Worm (Caenorhabditis elegans) whole organism, L4 larva: ENCODE measurements around the gene W03B1.9.
A peak's percentile ranks its signal among the peaks of the same experiment; 100 is the strongest.

ENCODE experiments used
- F26F4.8 ChIP-seq: fragments of 200-800 bp; sonication (Bioruptor generic); conservative IDR thresholded peaks from 2 replicates; pipeline ENCODE4 v1.3.6; 2022; ENCODE audit warnings: missing genetic modification characterization, missing compliant biosample characterization
- F44E2.7 ChIP-seq: fragments of 200-800 bp; sonication (Bioruptor generic); IDR thresholded peaks from 2 replicates; pipeline ENCODE4 v2.1.2; 2022; ENCODE audit warnings: missing genetic modification characterization, missing compliant biosample characterization
- F49E8.2 ChIP-seq: sonication (generic microtip); optimal IDR thresholded peaks from 2 replicates; lab custom pipeline; 2016; ENCODE audit warnings: missing compliant biosample characterization, mild to moderate bottlenecking, missing genetic modification characterization, borderline replicate concordance
- R02D3.7 ChIP-seq: fragments of 150-350 bp; sonication (generic microtip); optimal IDR thresholded peaks from 3 replicates; lab custom pipeline; 2014; ENCODE audit warnings: missing biosample characterization, missing genetic modification characterization
- T26A8.4 ChIP-seq: fragments of 200-800 bp; sonication (Bioruptor generic); IDR thresholded peaks from 2 replicates; pipeline ENCODE4 v1.3.6; 2022; ENCODE audit warnings: missing genetic modification characterization, missing compliant biosample characterization
- Y75B8A.6 ChIP-seq: fragments of 200-800 bp; sonication (Bioruptor generic); IDR thresholded peaks from 2 replicates; pipeline ENCODE4 v1.3.6; 2022; ENCODE audit warnings: missing genetic modification reagents, missing genetic modification characterization, missing compliant biosample characterization
- ZK337.2 ChIP-seq: fragments of 200-800 bp; sonication (Bioruptor generic); IDR thresholded peaks from 2 replicates; pipeline ENCODE4 v1.3.6; 2022; ENCODE audit warnings: missing genetic modification reagents, missing genetic modification characterization, missing compliant biosample characterization
- ama-1 ChIP-seq: fragments of 150-350 bp; optimal IDR thresholded peaks from 2 replicates; lab custom pipeline; 2014; ENCODE audit warnings: inconsistent platforms, mixed read lengths
- ceh-82 ChIP-seq: sonication (generic microtip); optimal IDR thresholded peaks from 2 replicates; lab custom pipeline; 2017; ENCODE audit warnings: missing biosample characterization, missing genetic modification characterization
- ces-1 ChIP-seq: fragments of 150-350 bp; sonication (generic microtip); optimal IDR thresholded peaks from 4 replicates; lab custom pipeline; 2014; ENCODE audit warnings: missing biosample characterization, missing genetic modification reagents, missing genetic modification characterization
- ctbp-1 ChIP-seq: fragments of 200-800 bp; sonication (Bioruptor generic); IDR thresholded peaks from 2 replicates; pipeline ENCODE4 v1.3.6; 2022; ENCODE audit warnings: missing genetic modification reagents, missing genetic modification characterization, missing compliant biosample characterization
- daf-12 ChIP-seq: fragments of 150-350 bp; optimal IDR thresholded peaks from 2 replicates; lab custom pipeline; 2014; ENCODE audit warnings: missing biosample characterization, missing genetic modification reagents, missing genetic modification characterization
- daf-16 ChIP-seq, 3 experiments: sonication (generic microtip); optimal IDR thresholded peaks; 2 replicates each; lab custom pipeline; 2016 to 2017; ENCODE audit warnings: missing genetic modification characterization in 3 of 3, missing genetic modification reagents in 3 of 3, mild to moderate bottlenecking in 2 of 3, missing compliant biosample characterization in 2 of 3, missing biosample characterization in 1 of 3, moderate library complexity in 1 of 3
- daf-8 ChIP-seq: fragments of 200-800 bp; sonication (Bioruptor generic); IDR thresholded peaks from 2 replicates; pipeline ENCODE4 v1.3.6; 2022; ENCODE audit warnings: missing genetic modification characterization, missing compliant biosample characterization
- dmd-8 ChIP-seq: fragments of 200-800 bp; sonication (Bioruptor generic); IDR thresholded peaks from 2 replicates; pipeline ENCODE4 v1.3.6; 2022; ENCODE audit warnings: missing genetic modification characterization, missing compliant biosample characterization
- dpl-1 ChIP-seq: fragments of 150-350 bp; optimal IDR thresholded peaks from 2 replicates; lab custom pipeline; 2014; ENCODE audit warnings: missing biosample characterization, missing genetic modification reagents, missing genetic modification characterization
- duxl-1 ChIP-seq: sonication (generic microtip); optimal IDR thresholded peaks from 2 replicates; lab custom pipeline; 2016; ENCODE audit warnings: mild to moderate bottlenecking, missing genetic modification characterization, moderate library complexity, missing compliant biosample characterization; ENCODE audit not compliant: poor library complexity
- fos-1 ChIP-seq: fragments of 150-350 bp; optimal IDR thresholded peaks from 2 replicates; lab custom pipeline; 2014; ENCODE audit warnings: missing biosample characterization, missing genetic modification characterization
- gei-8 ChIP-seq: fragments of 200-800 bp; sonication (Bioruptor generic); optimal IDR thresholded peaks from 2 replicates; lab custom pipeline; 2018; ENCODE audit warnings: mild to moderate bottlenecking, missing genetic modification characterization, missing compliant biosample characterization
- hlh-30 ChIP-seq: sonication (generic microtip); optimal IDR thresholded peaks from 2 replicates; lab custom pipeline; 2017; ENCODE audit warnings: antibody characterized with exemption, mild to moderate bottlenecking, missing genetic modification characterization, missing compliant biosample characterization; ENCODE audit not compliant: insufficient read depth
- hmg-1.1 ChIP-seq: fragments of 200-800 bp; sonication (Bioruptor generic); IDR thresholded peaks from 2 replicates; pipeline ENCODE4 v1.3.6; 2022; ENCODE audit warnings: missing genetic modification reagents, missing genetic modification characterization, missing compliant biosample characterization
- lin-13 ChIP-seq: fragments of 150-350 bp; optimal IDR thresholded peaks from 2 replicates; lab custom pipeline; 2014; ENCODE audit warnings: missing biosample characterization, missing genetic modification reagents, missing genetic modification characterization
- lin-15B ChIP-seq: fragments of 150-350 bp; sonication (generic microtip); optimal IDR thresholded peaks from 3 replicates; lab custom pipeline; 2014; ENCODE audit warnings: missing biosample characterization, missing genetic modification characterization
- lin-29 ChIP-seq: fragments of 200-800 bp; sonication (Bioruptor generic); IDR thresholded peaks from 2 replicates; pipeline ENCODE4 v1.3.6; 2022; ENCODE audit warnings: missing genetic modification reagents, missing genetic modification characterization, missing compliant biosample characterization
- lin-38 ChIP-seq: fragments of 200-800 bp; sonication (Bioruptor generic); IDR thresholded peaks from 2 replicates; pipeline ENCODE4 v1.3.6; 2022; ENCODE audit warnings: missing genetic modification reagents, missing genetic modification characterization, missing compliant biosample characterization
- lir-3 ChIP-seq: sonication (generic microtip); optimal IDR thresholded peaks from 2 replicates; lab custom pipeline; 2016; ENCODE audit warnings: mild to moderate bottlenecking, missing genetic modification characterization, missing compliant biosample characterization
- lsy-2 ChIP-seq, 2 experiments: fragments of 150-350 bp in 1 of 2; sonication (generic microtip) in 1 of 2; optimal IDR thresholded peaks; 2 replicates each; lab custom pipeline; 2014 to 2017; ENCODE audit warnings: missing biosample characterization in 2 of 2, missing genetic modification characterization in 2 of 2
- madf-5 ChIP-seq, 2 experiments: fragments of 200-800 bp; sonication (Bioruptor generic); IDR thresholded peaks; 2 replicates each; pipeline ENCODE4 v1.3.6; 2022; ENCODE audit warnings: missing compliant biosample characterization in 2 of 2, missing genetic modification characterization in 2 of 2
- mdl-1 ChIP-seq, 2 experiments: fragments of 150-350 bp in 1 of 2; sonication (generic microtip) in 1 of 2; optimal IDR thresholded peaks; 2 replicates each; lab custom pipeline; 2014 to 2017; ENCODE audit warnings: missing biosample characterization in 2 of 2, missing genetic modification characterization in 2 of 2
- mep-1 ChIP-seq: fragments of 150-350 bp; sonication (generic microtip); optimal IDR thresholded peaks from 3 replicates; lab custom pipeline; 2014; ENCODE audit warnings: missing biosample characterization, missing genetic modification characterization
- mes-2 ChIP-seq: sonication (generic microtip); optimal IDR thresholded peaks from 2 replicates; lab custom pipeline; 2016; ENCODE audit warnings: missing genotype, mild to moderate bottlenecking, missing genetic modification characterization, missing compliant biosample characterization; ENCODE audit not compliant: poor library complexity, severe bottlenecking
- mxl-2 ChIP-seq: fragments of 200-800 bp; sonication (Bioruptor generic); conservative IDR thresholded peaks from 2 replicates; pipeline ENCODE4 v1.3.6; 2022; ENCODE audit warnings: missing genetic modification reagents, missing genetic modification characterization, missing compliant biosample characterization
- nhr-10 ChIP-seq: fragments of 150-350 bp; optimal IDR thresholded peaks from 2 replicates; lab custom pipeline; 2014; ENCODE audit warnings: missing biosample characterization, missing genetic modification characterization
- nhr-11 ChIP-seq: fragments of 150-350 bp; optimal IDR thresholded peaks from 2 replicates; lab custom pipeline; 2014; ENCODE audit warnings: missing biosample characterization, missing genetic modification characterization
- nhr-42 ChIP-seq: fragments of 200-800 bp; sonication (Bioruptor generic); IDR thresholded peaks from 2 replicates; pipeline ENCODE4 v1.3.6; 2022; ENCODE audit warnings: missing genetic modification characterization, missing compliant biosample characterization
- nhr-48 ChIP-seq: sonication (generic microtip); optimal IDR thresholded peaks from 2 replicates; lab custom pipeline; 2016; ENCODE audit warnings: mild to moderate bottlenecking, missing genetic modification characterization, missing compliant biosample characterization
- nhr-6 ChIP-seq: fragments of 150-350 bp; optimal IDR thresholded peaks from 2 replicates; lab custom pipeline; 2014; ENCODE audit warnings: missing biosample characterization, missing genetic modification characterization
- saeg-2 ChIP-seq: fragments of 200-800 bp; sonication (Bioruptor generic); IDR thresholded peaks from 2 replicates; pipeline ENCODE4 v1.3.6; 2022; ENCODE audit warnings: missing genetic modification reagents, missing genetic modification characterization, missing compliant biosample characterization
- set-16 ChIP-seq: fragments of 200-800 bp; sonication (Bioruptor generic); IDR thresholded peaks from 2 replicates; pipeline ENCODE4 v1.3.6; 2022; ENCODE audit warnings: missing genetic modification reagents, missing genetic modification characterization, missing compliant biosample characterization
- skn-1 ChIP-seq: fragments of 150-350 bp; optimal IDR thresholded peaks from 2 replicates; lab custom pipeline; 2014; ENCODE audit warnings: missing biosample characterization, missing genetic modification characterization
- snpc-1.2 ChIP-seq: fragments of 200-800 bp; sonication (Bioruptor generic); IDR thresholded peaks from 2 replicates; pipeline ENCODE4 v1.3.6; 2022; ENCODE audit warnings: missing genetic modification reagents, missing genetic modification characterization, missing compliant biosample characterization
- spr-1 ChIP-seq: sonication (generic microtip); optimal IDR thresholded peaks from 2 replicates; lab custom pipeline; 2016; ENCODE audit warnings: mild to moderate bottlenecking, missing genetic modification characterization, missing compliant biosample characterization
- tag-97 ChIP-seq: fragments of 200-800 bp; sonication (Bioruptor generic); IDR thresholded peaks from 2 replicates; pipeline ENCODE4 v1.3.6; 2022; ENCODE audit warnings: missing genetic modification characterization, missing compliant biosample characterization
- unc-39 ChIP-seq: sonication (generic microtip); optimal IDR thresholded peaks from 2 replicates; lab custom pipeline; 2017; ENCODE audit warnings: missing biosample characterization, missing genetic modification characterization
- zag-1 ChIP-seq: fragments of 150-350 bp; optimal IDR thresholded peaks from 2 replicates; lab custom pipeline; 2014; ENCODE audit warnings: missing biosample characterization, missing genetic modification characterization

W03B1.9 gene

DNA sequence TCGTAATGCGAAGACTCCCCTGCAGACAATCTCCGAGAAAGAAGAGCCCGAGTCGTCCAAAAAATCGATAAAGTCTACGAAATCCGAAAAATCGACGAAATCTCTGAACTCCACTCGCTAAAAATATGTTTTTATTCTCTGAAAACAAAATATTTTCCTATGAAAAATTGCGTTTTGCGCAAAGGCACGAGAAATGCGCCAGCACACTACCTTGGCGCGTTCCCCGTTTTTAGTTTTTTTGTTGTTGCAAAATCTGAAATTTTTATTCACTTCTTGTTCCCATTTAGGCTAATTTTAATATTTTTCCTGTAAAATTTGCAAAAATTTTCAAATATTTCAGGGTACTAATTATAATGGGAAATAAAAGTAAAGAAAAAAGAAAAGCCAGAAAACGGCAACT, 3.7 kb upstream of the W03B1.9 start, which contains the start of gene F55F10.1 (continued):
- TF ChIP-seq ctbp-1 (GFP tag; lab: Robert Waterston, UW) (no peak), snpc-1.2 (GFP tag; lab: Robert Waterston, UW) (no peak), daf-8 (GFP tag; lab: Robert Waterston, UW) (no peak), nhr-48 (tag; lab: Kevin White, UChicago) (no peak), spr-1 (tag; lab: Kevin White, UChicago) (no peak), F44E2.7 (GFP tag; lab: Robert Waterston, UW) (no peak), set-16 (GFP tag; lab: Robert Waterston, UW) (no peak), hmg-1.1 (0 out of 2 replicates have a peak, but pooled peaks have one; percentile 23), lin-13 (GFP tag; lab: Kevin White, UChicago) (no peak), mep-1 (tag; lab: Kevin White, UChicago) (no peak), nhr-11 (tag; lab: Kevin White, UChicago) (no peak), gei-8 (no peak), saeg-2 (GFP tag; lab: Robert Waterston, UW) (no peak), zag-1 (tag; lab: Kevin White, UChicago) (no peak), mdl-1 (tag; optimal IDR thresholded peaks at IDR 0.05; lab: Kevin White, UChicago) (no peak), ZK337.2 (no peak), dmd-8 (GFP tag; lab: Robert Waterston, UW) (no peak), fos-1 (tag; lab: Kevin White, UChicago) (no peak), T26A8.4 (GFP tag; lab: Robert Waterston, UW) (peak; percentile 59; the same call in 1 of the 2 replicates), lin-15B (tag; lab: Kevin White, UChicago) (no peak), hlh-30 (tag; lab: Kevin White, UChicago) (no peak)

DNA sequence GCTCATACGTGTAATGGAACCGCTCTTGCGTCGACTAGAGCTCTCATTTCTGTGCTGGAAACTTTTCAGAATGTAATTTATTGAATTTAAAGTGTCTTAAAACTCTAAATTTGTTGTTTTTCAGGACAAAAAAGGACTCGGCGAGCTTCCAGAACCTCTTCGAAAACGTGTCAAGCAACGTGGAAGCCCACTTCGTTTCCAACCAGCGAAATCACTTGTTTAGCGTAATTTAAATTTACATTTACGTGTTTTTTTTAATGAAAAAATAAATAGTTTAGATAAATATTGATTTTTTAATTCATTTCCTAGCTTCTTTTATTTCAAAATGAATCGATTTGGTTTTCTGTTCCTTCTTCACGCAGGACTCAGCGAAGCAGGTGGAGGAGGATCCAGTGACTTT, 2.9 kb upstream of the W03B1.9 start, which contains the start of gene F55F10.3:
Gene F55F10.3 (plus strand): TSS at position 301 of the 400 bp plus-strand sequence.
- TF ChIP-seq skn-1 (tag; lab: Kevin White, UChicago) (no peak), lin-29 (GFP tag; lab: Robert Waterston, UW) (no peak), mxl-2 (GFP tag; lab: Robert Waterston, UW) (no peak), daf-16 (GFP tag; optimal IDR thresholded peaks at IDR 0.05; lab: Kevin White, UChicago) (no peak), daf-16 (tag; optimal IDR thresholded peaks at IDR 0.05; lab: Kevin White, UChicago) (no peak), ctbp-1 (GFP tag; lab: Robert Waterston, UW) (no peak), ceh-82 (tag; lab: Kevin White, UChicago) (no peak), tag-97 (GFP tag; lab: Robert Waterston, UW) (no peak), nhr-42 (GFP tag; lab: Robert Waterston, UW) (no peak), lir-3 (tag; lab: Kevin White, UChicago) (no peak), T26A8.4 (GFP tag; lab: Robert Waterston, UW) (no peak), R02D3.7 (no peak), nhr-48 (tag; lab: Kevin White, UChicago) (no peak), duxl-1 (tag; lab: Kevin White, UChicago) (no peak), lin-38 (no peak), ces-1 (GFP tag; lab: Kevin White, UChicago) (no peak), Y75B8A.6 (GFP tag; lab: Robert Waterston, UW) (no peak), unc-39 (tag; lab: Kevin White, UChicago) (no peak)
- TF ChIP-seq, all 104 proteins: peak for 0

DNA sequence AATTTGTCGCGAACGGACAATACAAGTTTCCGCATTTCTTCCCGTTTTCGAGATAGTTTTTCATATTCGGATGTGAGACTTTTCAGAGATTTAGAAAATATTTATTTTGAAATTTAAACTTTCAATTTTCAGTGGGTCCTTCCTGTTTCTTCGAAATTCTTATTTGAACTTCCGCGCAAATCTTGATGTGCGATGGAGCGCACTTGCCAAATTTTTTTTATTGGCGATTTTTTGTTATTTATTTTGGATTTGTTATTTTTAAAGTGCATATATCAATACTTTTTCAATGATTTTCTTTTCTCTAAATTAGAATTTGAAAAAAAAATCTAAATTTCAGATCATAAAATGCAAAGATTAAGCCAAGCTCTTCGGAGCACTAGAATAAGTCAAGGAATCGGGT, 517 bp upstream of the W03B1.9 start, which contains the start of gene sars-2:
Gene sars-2 (plus strand): TSS at position 341 of the 400 bp plus-strand sequence.
- TF ChIP-seq ama-1 (lab: Kevin White, UChicago), result no peak
- TF ChIP-seq ceh-82 (tag; lab: Kevin White, UChicago), result no peak
- TF ChIP-seq F26F4.8 (GFP tag; lab: Robert Waterston, UW), result no peak
- no peak for TF ChIP-seq daf-16 (GFP tag; optimal IDR thresholded peaks at IDR 0.05; lab: Kevin White, UChicago)
- TF ChIP-seq daf-16 (tag; optimal IDR thresholded peaks at IDR 0.05; lab: Kevin White, UChicago), result peak; percentile 20
- no peak for TF ChIP-seq madf-5 (GFP tag; IDR thresholded peaks at IDR 0.05; lab: Robert Waterston, UW)
- peak; percentile 20 for TF ChIP-seq nhr-6 (tag; lab: Kevin White, UChicago)
- TF ChIP-seq F49E8.2 (tag; lab: Kevin White, UChicago), result no peak
- no peak for TF ChIP-seq daf-12 (tag; lab: Kevin White, UChicago)
- no peak for TF ChIP-seq nhr-10 (tag; lab: Kevin White, UChicago)
- peak; percentile 31 for TF ChIP-seq mep-1 (tag; lab: Kevin White, UChicago)
- peak; percentile 52 for TF ChIP-seq mes-2 (tag; lab: Kevin White, UChicago)
- peak in 1 of 2 experiments; percentile 71 for TF ChIP-seq lsy-2 (tag; optimal IDR thresholded peaks at IDR 0.05; lab: Kevin White, UChicago)
- TF ChIP-seq lin-38, result peak; percentile 90
- peak; percentile 87 for TF ChIP-seq dpl-1
